Fruit fly (Drosophila melanogaster): Measurements from ENCODE around the gene Cyp9f3.

The Cyp9f3 gene

DNA sequence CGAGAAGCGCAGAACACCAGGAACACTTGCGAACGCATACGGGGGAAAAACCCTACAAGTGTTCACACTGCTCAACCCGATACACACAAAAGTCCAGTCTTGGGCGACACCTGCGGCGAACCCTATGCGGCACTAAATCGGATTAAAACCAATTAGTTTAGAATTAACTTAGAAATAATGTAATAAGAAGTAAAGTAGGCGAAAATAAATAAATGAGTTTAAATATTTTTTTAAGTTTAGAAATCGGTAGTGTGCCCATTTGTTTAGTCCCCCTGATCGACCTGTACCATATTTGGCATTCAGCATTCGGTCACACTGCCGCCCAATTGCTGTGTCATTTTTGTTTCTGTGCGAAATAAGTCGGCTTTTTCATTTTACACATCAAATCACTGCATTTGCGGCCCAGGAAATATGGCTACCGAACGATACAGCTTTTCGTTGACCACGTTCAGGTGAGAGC, 32.3 kb upstream of the Cyp9f3 start, which contains the start of gene Prosalpha2 (continued):
- no peak for TF ChIP-seq al (GFP tag; IDR thresholded peaks at IDR 0.05)
- TF ChIP-seq stwl (tag; optimal IDR thresholded peaks at IDR 0.05): peak; percentile 41
- TF ChIP-seq CG11504 (tag; optimal IDR thresholded peaks at IDR 0.05): no peak
- peak; percentile 12 for TF ChIP-seq Hsf (GFP tag; optimal IDR thresholded peaks at IDR 0.05)
- peak; percentile 33 for TF ChIP-seq sens (GFP tag)
- no peak for TF ChIP-seq Ada2b (GFP tag; IDR thresholded peaks at IDR 0.05)
- peak; percentile 26 for TF ChIP-seq Lhr (GFP tag; optimal IDR thresholded peaks at IDR 0.05)
- TF ChIP-seq BEAF-32 (GFP tag; optimal IDR thresholded peaks at IDR 0.05): peak; percentile 34
- TF ChIP-seq CG7839 (tag; optimal IDR thresholded peaks at IDR 0.05): no peak
- TF ChIP-seq CG13287 (GFP tag; IDR thresholded peaks at IDR 0.05; ENCODE audit: partially characterized antibody): no peak; the same call in 1 of the 2 replicates
- no peak for TF ChIP-seq pros (GFP tag; optimal IDR thresholded peaks at IDR 0.05)
- no peak for TF ChIP-seq CG2129 (GFP tag; IDR thresholded peaks at IDR 0.05; ENCODE audit: partially characterized antibody)
- TF ChIP-seq CG30020 (tag; optimal IDR thresholded peaks at IDR 0.05): peak; percentile 53
- TF ChIP-seq sob (GFP tag; IDR thresholded peaks at IDR 0.05): no peak
- peak; percentile 64 for TF ChIP-seq CG17802 (tag; optimal IDR thresholded peaks at IDR 0.05)
- TF ChIP-seq Fer3 (tag; optimal IDR thresholded peaks at IDR 0.05): peak; percentile 1
- no peak for TF ChIP-seq CG15073 (GFP tag; optimal IDR thresholded peaks at IDR 0.05)
- TF ChIP-seq tgo (GFP tag; IDR thresholded peaks at IDR 0.05): no peak
- peak; percentile 42 for TF ChIP-seq nmo (GFP tag; optimal IDR thresholded peaks at IDR 0.05)
- TF ChIP-seq YL-1 (GFP tag; optimal IDR thresholded peaks at IDR 0.05): peak; percentile 53
- TF ChIP-seq Myb (GFP tag; optimal IDR thresholded peaks at IDR 0.05): peak; percentile 20
- peak; percentile 11 for TF ChIP-seq CG10147 (GFP tag; optimal IDR thresholded peaks at IDR 0.05)
- peak; percentile 25; the same call in 1 of the 2 replicates for TF ChIP-seq Dref (GFP tag; IDR thresholded peaks at IDR 0.05)
- peak; percentile 21 for TF ChIP-seq Fer1 (GFP tag; optimal IDR thresholded peaks at IDR 0.05)
- peak; percentile 68 for TF ChIP-seq E2f2 (GFP tag; IDR thresholded peaks at IDR 0.05)
- peak; percentile 33 for TF ChIP-seq CG17829 (tag; optimal IDR thresholded peaks at IDR 0.05)
- TF ChIP-seq ham (GFP tag; IDR thresholded peaks at IDR 0.05): no peak
- TF ChIP-seq CG2199 (GFP tag; IDR thresholded peaks at IDR 0.05): no peak
- no peak for TF ChIP-seq CG4854 (GFP tag; optimal IDR thresholded peaks at IDR 0.05)
- TF ChIP-seq pb (GFP tag; optimal IDR thresholded peaks at IDR 0.05): no peak
- TF ChIP-seq CG9437 (GFP tag; optimal IDR thresholded peaks at IDR 0.05): no peak
- TF ChIP-seq pfk (GFP tag; optimal IDR thresholded peaks at IDR 0.05): no peak
- no peak for TF ChIP-seq Tbp (GFP tag; optimal IDR thresholded peaks at IDR 0.05)
- TF ChIP-seq Nf-YA (GFP tag; IDR thresholded peaks at IDR 0.05): no peak
- TF ChIP-seq Med (GFP tag): peak; percentile 73
- TF ChIP-seq CG2875 (GFP tag; optimal IDR thresholded peaks at IDR 0.05): no peak
- TF ChIP-seq Dek (tag; optimal IDR thresholded peaks at IDR 0.05): no peak
- TF ChIP-seq Dll (GFP tag; IDR thresholded peaks at IDR 0.05; ENCODE audit: partially characterized antibody): 0 out of 4 replicates have a peak, but pooled peaks have one; percentile 29
- TF ChIP-seq CG12391 (tag; optimal IDR thresholded peaks at IDR 0.05): peak; percentile 1
- TF ChIP-seq chn (GFP tag; optimal IDR thresholded peaks at IDR 0.05): peak; percentile 24
- TF ChIP-seq Stat92E (GFP tag; optimal IDR thresholded peaks at IDR 0.05): no peak
- TF ChIP-seq CG32767 (GFP tag; IDR thresholded peaks at IDR 0.05): peak; percentile 51
- TF ChIP-seq NfI (GFP tag; optimal IDR thresholded peaks at IDR 0.05): peak; percentile 43
- TF ChIP-seq CG14965 (GFP tag; optimal IDR thresholded peaks at IDR 0.05; ENCODE audit: borderline replicate concordance): no peak
- peak; percentile 84 for TF ChIP-seq CG9797 (GFP tag; optimal IDR thresholded peaks at IDR 0.05)
- TF ChIP-seq salm (tag; optimal IDR thresholded peaks at IDR 0.05): no peak
- TF ChIP-seq Dfd (GFP tag; optimal IDR thresholded peaks at IDR 0.05): no peak
- no peak for TF ChIP-seq CG9215 (GFP tag; IDR thresholded peaks at IDR 0.05)
- no peak for TF ChIP-seq CG3407 (GFP tag; optimal IDR thresholded peaks at IDR 0.05)
- TF ChIP-seq CG16815 (GFP tag; optimal IDR thresholded peaks at IDR 0.05): no peak

Measured in whole organism, embryonic.